Fruit fly (Drosophila melanogaster) ovary, adult (tissue): ENCODE measurements around the gene CG7130.

ENCODE experiments used
- CG17801 ChIP-seq: fragments of 200-800 bp; optimal IDR thresholded peaks from 2 replicates; lab custom pipeline; 2019; ENCODE audit warnings: missing biosample characterization, mild to moderate bottlenecking, missing genetic modification characterization, moderate library complexity; ENCODE audit not compliant: partially characterized antibody

The CG7130 gene

DNA sequence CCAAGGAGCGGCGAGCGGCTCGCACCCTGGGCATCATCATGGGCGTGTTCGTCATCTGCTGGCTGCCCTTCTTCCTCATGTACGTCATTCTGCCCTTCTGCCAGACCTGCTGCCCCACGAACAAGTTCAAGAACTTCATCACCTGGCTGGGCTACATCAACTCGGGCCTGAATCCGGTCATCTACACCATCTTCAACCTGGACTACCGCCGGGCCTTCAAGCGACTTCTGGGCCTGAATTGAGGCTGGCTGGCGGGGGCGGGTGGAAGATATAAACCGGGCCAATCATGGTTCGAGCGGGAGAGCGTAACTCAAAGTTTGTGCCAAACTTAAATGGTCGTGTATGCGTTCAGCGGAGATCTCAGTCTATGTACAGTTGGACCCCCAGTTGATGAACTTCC, 11.7 kb downstream of the CG7130 start:
- no peak for TF ChIP-seq CG17801 (GFP tag; lab: Kevin White, UChicago)

DNA sequence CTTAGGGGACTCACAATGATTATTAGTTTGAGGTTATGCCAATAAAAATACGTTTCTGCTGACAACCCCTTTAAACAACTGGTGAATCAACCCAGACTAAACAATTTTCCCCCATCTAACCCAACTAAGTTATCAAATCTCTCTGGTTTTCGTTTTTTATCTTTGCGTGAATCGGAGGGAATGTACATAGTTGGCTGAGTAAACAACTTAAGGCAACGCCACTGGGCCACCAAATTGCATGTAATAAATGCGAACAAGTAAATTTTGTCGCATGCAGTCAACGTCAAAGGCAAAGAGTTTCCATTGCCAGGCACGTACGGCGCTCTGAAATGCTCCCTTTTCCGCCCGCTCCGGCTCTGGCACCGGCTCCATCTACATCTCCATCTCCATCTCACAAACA, 22.2 kb downstream of the CG7130 start:
- peak; percentile 7 for TF ChIP-seq CG17801 (GFP tag; lab: Kevin White, UChicago)

DNA sequence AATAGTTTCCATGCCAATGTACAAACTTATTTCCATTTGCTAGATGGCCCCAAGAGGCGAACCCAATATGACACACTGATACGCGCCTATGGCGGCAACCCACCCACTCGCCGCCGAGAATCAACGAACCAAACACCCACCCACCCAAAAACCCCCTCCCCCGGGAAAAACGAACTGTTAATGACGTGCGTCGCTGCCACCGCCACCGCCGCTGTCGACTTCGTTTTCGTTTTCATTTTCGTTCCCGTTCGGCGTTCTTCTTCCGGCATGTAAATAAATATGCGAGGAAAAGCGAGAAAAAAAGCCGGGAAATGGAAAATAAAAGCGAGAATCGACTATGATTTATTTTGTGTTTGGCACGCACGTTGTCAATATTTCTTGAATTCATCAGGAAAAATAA, 24.4 kb downstream of the CG7130 start:
- no peak for TF ChIP-seq CG17801 (GFP tag; lab: Kevin White, UChicago)

DNA sequence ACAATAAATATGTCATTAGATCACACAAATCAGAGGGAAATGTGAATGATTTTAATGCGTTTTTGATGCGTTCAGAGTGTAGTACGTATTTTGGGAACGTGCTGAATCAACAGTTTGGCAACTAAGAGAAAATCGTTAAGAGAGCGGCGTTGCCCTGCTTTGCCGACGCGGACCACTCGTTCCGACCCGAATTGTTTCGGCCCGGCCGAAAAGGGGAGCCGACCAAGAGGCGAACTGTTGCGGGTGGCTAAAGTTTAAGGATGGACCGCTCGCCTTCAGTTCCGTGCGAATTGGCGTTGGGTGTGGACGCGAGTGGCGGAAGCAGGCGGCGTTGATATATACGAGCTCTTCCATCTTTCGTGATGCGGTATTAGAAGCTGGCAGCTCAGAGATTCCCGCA, 40.8 kb downstream of the CG7130 start, which contains the start of gene Oct-TyrR:
TSS of gene Oct-TyrR (plus strand) at position 287 of the 400 bp plus-strand sequence.
- no peak for TF ChIP-seq CG17801 (GFP tag; lab: Kevin White, UChicago)

DNA sequence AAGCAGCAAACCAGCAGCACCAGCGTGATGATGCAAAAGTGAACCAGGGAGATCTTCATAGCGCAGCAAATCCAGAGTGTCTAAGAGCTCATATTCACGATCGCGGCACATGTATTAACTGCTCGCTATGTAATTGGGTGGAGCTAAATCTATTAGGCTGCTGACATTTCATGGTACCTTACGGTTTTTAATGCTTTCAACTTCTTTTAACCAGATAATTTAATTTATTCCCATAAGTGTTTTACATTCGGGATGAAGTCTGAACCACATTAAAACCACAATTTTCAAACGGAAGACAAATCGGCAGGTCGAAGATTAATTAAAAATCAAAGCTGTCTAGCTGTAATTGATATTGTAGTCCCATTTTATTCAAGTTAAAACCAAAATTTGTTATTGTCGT, 45.9 kb downstream of the CG7130 start, which contains the start of gene CG43392:
TSS of gene CG43392 (minus strand) at position 101 of the 400 bp plus-strand sequence.
- no peak for TF ChIP-seq CG17801 (GFP tag; lab: Kevin White, UChicago)

DNA sequence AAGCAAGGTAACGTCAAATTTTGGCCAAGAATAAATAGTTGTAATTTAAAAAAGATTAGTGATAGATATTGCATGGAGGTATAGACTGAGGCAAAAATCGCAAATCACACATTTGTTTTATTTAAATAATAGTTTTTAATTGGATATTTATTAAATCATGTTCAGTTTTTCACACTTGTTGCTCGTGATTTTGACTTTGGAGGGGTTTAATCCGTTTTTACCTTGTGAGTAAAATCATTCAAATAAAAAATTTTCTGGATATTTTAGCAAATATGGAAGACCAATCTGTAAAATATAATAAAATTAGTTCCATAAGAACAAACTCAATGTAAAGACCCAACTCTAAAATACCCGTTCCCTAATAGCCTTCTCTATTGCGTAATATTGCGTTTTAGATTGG, 47.3 kb downstream of the CG7130 start, which contains the start of gene CG7140:
TSS of gene CG7140 (minus strand) at position 101 of the 400 bp plus-strand sequence.
- no peak for TF ChIP-seq CG17801 (GFP tag; lab: Kevin White, UChicago)
